Fruit fly (Drosophila melanogaster) whole organism: Measurements from ENCODE around the gene CG33647.

Experiments used
- CG8478 ChIP-seq: fragments of >200 bp; optimal IDR thresholded peaks from 2 replicates; lab custom pipeline; 2018; ENCODE audit warnings: inconsistent platforms
- Dll ChIP-seq: fragments of >200 bp; optimal IDR thresholded peaks from 2 replicates; lab custom pipeline; 2017
- EcR ChIP-seq, 2 experiments: fragments of >200 bp; optimal IDR thresholded peaks; 2 replicates each; lab custom pipeline; 2017; ENCODE audit warnings: missing biosample characterization in 2 of 2, missing genetic modification characterization in 2 of 2, missing genetic modification reagents in 2 of 2
- pan ChIP-seq: fragments of >200 bp; optimal IDR thresholded peaks from 2 replicates; lab custom pipeline; 2017
- psq ChIP-seq: fragments of >200 bp; optimal IDR thresholded peaks from 2 replicates; lab custom pipeline; 2017
- usp ChIP-seq: fragments of >200 bp; optimal IDR thresholded peaks from 2 replicates; lab custom pipeline; 2017; ENCODE audit warnings: missing biosample characterization, missing genetic modification characterization, mixed read lengths

CG33647 gene

dm6 chr3L:19261213-19261612 lies 25.1 kb downstream of the CG33647 start, which contains the start of gene Bet1:
Bet1 (plus strand) TSS chr3L:19261394.
- TF ChIP-seq Dll, result no peak
- TF ChIP-seq CG8478 (lab: Kevin White, UChicago), result no peak

DNA sequence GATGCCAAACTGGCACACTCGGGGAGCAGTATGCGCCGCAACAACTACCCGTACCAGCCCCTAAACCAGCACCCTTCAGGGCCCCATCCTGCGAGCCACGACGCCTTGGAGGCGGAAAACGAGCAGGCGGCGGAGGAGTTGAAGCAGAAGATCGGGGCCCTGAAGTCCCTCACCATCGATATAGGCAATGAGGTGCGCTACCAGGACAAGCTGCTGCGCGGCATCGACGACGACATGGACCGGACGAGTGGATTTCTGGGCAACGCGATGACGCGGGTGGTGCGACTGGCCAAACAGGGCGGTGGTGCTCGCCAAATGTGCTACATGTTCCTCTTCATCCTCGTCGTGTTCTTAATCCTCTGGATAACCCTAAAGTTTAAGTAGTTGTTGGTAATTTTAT lies 25.6 kb downstream of the CG33647 start:
- TF ChIP-seq psq (lab: Kevin White, UChicago), result no peak
- no peak for TF ChIP-seq pan (lab: Kevin White, UChicago)

DNA sequence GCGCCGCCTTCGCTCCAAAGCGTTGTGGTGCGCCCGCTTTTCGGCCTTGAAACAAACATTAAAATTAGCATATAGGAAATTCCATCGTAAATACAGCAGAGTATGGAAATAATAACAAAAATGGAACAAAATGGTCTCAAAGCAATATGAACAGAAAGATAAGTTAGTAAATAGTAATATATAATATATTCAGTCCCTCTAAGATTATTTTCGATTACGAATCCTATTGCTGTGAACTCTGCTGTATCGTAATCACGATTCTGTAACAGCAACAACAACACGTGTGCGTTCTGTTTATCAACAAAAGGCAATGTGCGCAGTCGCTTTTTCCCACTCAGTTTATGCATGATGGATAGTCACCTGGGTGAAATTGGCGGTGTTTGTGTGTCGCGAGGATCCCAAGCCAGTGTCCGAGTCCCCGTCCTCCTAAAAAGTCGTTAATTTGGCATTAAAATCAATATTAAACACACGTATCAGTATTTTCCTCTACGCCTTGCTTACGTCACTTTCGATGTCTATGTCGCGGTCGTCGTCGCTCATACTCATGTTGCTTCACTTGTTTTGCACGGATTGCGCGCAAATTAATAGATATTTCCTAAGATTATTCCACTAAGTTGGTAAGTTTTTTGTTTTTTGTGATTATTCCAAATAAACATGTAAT lies 27.4 kb downstream of the CG33647 start, which contains the start of the genes CG42374 and Mettl5:
CG42374 (plus strand) TSS at position 287 of the 661 bp plus-strand sequence.
Mettl5 (plus strand) TSS at position 287 of the 661 bp plus-strand sequence.
- TF ChIP-seq EcR (GFP tag; optimal IDR thresholded peaks at IDR 0.05; lab: Kevin White, UChicago), result no peak
- TF ChIP-seq CG8478 (lab: Kevin White, UChicago), result no peak
- TF ChIP-seq Dll, result no peak
- TF ChIP-seq usp (GFP tag; lab: Kevin White, UChicago), result no peak
- TF ChIP-seq pan (lab: Kevin White, UChicago), result no peak
- TF ChIP-seq psq (lab: Kevin White, UChicago), result no peak

- TF ChIP-seq pan (lab: Kevin White, UChicago), result no peak
These were observed 28.0 kb downstream of the CG33647 start, which contains the start of gene Max for dm6 chr3L:19264141-19264487. Max (minus strand) TSS chr3L:19264184.

- no peak for TF ChIP-seq Dll
- TF ChIP-seq EcR (GFP tag; optimal IDR thresholded peaks at IDR 0.05; lab: Kevin White, UChicago), result no peak
- TF ChIP-seq CG8478 (lab: Kevin White, UChicago), result no peak
- no peak for TF ChIP-seq psq (lab: Kevin White, UChicago)
- no peak for TF ChIP-seq usp (GFP tag; lab: Kevin White, UChicago)
- no peak for TF ChIP-seq pan (lab: Kevin White, UChicago)
These were observed 29.6 kb downstream of the CG33647 start, which contains the start of gene CG45081 for dm6 chr3L:19265761-19266160. CG45081 (plus strand) TSS chr3L:19266061.

DNA sequence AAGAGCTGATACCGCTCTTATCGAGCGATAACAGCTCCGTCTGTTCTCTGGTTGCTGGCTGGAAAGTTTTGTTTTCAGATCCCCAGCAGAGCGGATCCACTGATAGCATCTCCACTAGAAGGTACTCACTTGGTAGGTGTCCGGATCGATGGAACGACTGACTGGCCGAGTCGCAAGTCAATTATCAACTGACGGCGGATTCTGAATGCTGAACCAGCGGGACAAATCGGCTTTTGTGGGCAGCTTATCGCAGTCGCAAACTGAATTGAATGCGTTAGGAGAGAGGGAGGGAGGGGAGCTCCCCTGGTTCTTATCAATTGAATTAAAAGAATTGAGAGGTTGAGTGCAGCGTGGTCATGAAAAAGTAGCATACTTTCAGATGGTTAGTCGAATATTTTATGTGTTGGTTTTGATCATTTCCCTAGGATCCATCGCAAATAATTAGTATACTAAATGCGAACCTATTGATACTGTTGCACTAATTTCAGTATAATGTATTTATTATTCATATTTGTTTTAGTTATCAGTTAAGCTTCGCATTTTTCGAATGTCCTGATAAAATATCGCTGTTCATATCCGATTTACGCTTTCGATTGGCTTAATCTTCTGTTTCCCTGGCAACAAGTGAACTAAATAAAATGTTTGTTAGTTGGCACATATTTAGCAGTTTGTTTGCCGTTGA lies 32.7 kb downstream of the CG33647 start, which contains the start of the genes Aldh7A1 and CG14085:
Aldh7A1 (minus strand) TSS at position 194 of the 682 bp plus-strand sequence.
CG14085 (plus strand) TSS at position 632 of the 682 bp plus-strand sequence.
- TF ChIP-seq CG8478 (lab: Kevin White, UChicago), result no peak
- no peak for TF ChIP-seq Dll

DNA sequence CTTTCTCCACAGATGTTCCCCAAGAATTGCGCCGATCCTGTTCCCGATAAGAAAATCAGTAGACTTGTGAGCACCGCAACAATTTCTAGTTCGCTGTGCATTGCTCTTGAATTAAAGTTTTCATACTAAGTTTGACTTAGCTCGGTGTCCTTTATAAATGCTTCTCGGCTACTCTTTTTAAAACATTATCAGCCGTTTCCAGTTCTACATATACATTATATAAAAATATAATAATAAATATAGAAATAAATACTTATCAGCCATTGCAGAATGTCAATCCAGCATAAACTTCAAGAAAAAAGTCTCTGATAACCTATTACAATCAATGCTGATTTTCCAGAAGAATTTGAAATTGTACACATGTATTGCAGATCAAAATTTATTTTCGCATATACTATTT lies 34.4 kb downstream of the CG33647 start, which contains the start of gene CG14088:
CG14088 (minus strand) TSS at position 101 of the 400 bp plus-strand sequence.
- TF ChIP-seq Dll (no peak), psq (lab: Kevin White, UChicago) (no peak), EcR (GFP tag; optimal IDR thresholded peaks at IDR 0.05; lab: Kevin White, UChicago) (no peak), CG8478 (lab: Kevin White, UChicago) (no peak), usp (GFP tag; lab: Kevin White, UChicago) (no peak)

- TF ChIP-seq CG8478 (lab: Kevin White, UChicago) (no peak), usp (GFP tag; lab: Kevin White, UChicago) (no peak), Dll (no peak), pan (lab: Kevin White, UChicago) (no peak), psq (lab: Kevin White, UChicago) (no peak), EcR (GFP tag; optimal IDR thresholded peaks at IDR 0.05; lab: Kevin White, UChicago) (no peak)
These were observed 39.3 kb downstream of the CG33647 start, which contains the start of gene CG14086 for dm6 chr3L:19275491-19275890. CG14086 (plus strand) TSS chr3L:19275791.

dm6 chr3L:19280283-19280682 lies 44.1 kb downstream of the CG33647 start:
- TF ChIP-seq pan (lab: Kevin White, UChicago) (no peak), usp (GFP tag; lab: Kevin White, UChicago) (no peak), EcR (GFP tag; optimal IDR thresholded peaks at IDR 0.05; lab: Kevin White, UChicago) (no peak), CG8478 (lab: Kevin White, UChicago) (no peak), Dll (no peak), psq (lab: Kevin White, UChicago) (no peak)

DNA sequence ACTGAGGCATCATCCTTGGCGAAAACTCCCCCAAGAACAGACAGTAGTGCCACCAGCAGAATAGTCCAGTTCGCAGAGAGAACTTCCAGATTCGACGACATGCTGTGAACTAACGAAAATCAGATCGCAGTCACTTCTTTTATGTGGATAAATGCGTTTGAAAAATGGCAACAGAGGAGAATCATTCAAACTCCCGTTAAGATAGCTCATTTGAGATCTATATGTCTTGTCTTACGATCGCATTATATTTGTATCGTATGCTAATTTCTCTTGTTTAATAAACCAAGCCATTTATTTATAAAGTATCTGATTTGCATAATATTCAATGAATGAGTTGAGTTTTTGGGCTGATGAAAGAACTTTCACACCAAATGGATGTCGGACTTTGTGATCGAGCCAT lies 44.5 kb downstream of the CG33647 start, which contains the start of gene CG14089:
CG14089 (minus strand) TSS at position 101 of the 400 bp plus-strand sequence.
- TF ChIP-seq psq (lab: Kevin White, UChicago), result no peak
- no peak for TF ChIP-seq usp (GFP tag; lab: Kevin White, UChicago)
- no peak for TF ChIP-seq Dll
- TF ChIP-seq CG8478 (lab: Kevin White, UChicago), result no peak
- no peak for TF ChIP-seq pan (lab: Kevin White, UChicago)
- no peak for TF ChIP-seq EcR (GFP tag; optimal IDR thresholded peaks at IDR 0.05; lab: Kevin White, UChicago)
